Fruit fly (Drosophila melanogaster) whole organism, prepupa: ENCODE results near the gene sip3.

ENCODE experiments used
- Blimp-1 ChIP-seq: fragments of 200-800 bp; sonication (Bioruptor generic); optimal IDR thresholded peaks from 3 replicates; lab custom pipeline; 2017; ENCODE audit warnings: missing biosample characterization, missing genetic modification characterization, mild to moderate bottlenecking, moderate library complexity, missing genetic modification reagents
- CG10631 ChIP-seq: fragments of 200-800 bp; sonication (Bioruptor generic); optimal IDR thresholded peaks from 2 replicates; lab custom pipeline; 2016; ENCODE audit warnings: missing biosample characterization, missing genetic modification characterization
- CG10669 ChIP-seq: fragments of 200-800 bp; sonication (Bioruptor generic); optimal IDR thresholded peaks from 3 replicates; lab custom pipeline; 2018; ENCODE audit warnings: missing biosample characterization, mild to moderate bottlenecking, missing genetic modification characterization, moderate library complexity
- CG11294 ChIP-seq: fragments of 200-800 bp; sonication (Bioruptor generic); IDR thresholded peaks from 2 replicates; pipeline ENCODE4 v1.3.6; 2022; ENCODE audit warnings: missing biosample characterization, missing genetic modification characterization
- CG11762 ChIP-seq: fragments of 200-800 bp; sonication (Bioruptor generic); optimal IDR thresholded peaks from 3 replicates; lab custom pipeline; 2016; ENCODE audit warnings: missing biosample characterization, missing genetic modification characterization; ENCODE audit not compliant: insufficient read depth
- CG11902 ChIP-seq: fragments of 200-800 bp; sonication (Bioruptor generic); optimal IDR thresholded peaks from 3 replicates; lab custom pipeline; 2016; ENCODE audit warnings: missing biosample characterization, missing genetic modification characterization
- CG15336 ChIP-seq: fragments of 200-800 bp; sonication (Bioruptor generic); IDR thresholded peaks from 2 replicates; pipeline ENCODE4 v1.3.6; 2022; ENCODE audit warnings: missing biosample characterization, missing genetic modification characterization
- CG1621 ChIP-seq: fragments of 200-800 bp; sonication (Bioruptor generic); optimal IDR thresholded peaks from 3 replicates; lab custom pipeline; 2018; ENCODE audit warnings: missing biosample characterization, mild to moderate bottlenecking, missing genetic modification characterization
- CG16779 ChIP-seq: fragments of 200-800 bp; sonication (Bioruptor generic); optimal IDR thresholded peaks from 3 replicates; lab custom pipeline; 2017; ENCODE audit warnings: missing biosample characterization, mild to moderate bottlenecking, missing genetic modification characterization
- CG3032 ChIP-seq: fragments of 200-800 bp; optimal IDR thresholded peaks from 2 replicates; lab custom pipeline; 2019; ENCODE audit warnings: missing biosample characterization, mild to moderate bottlenecking, missing genetic modification characterization, moderate library complexity
- CG32006 ChIP-seq: fragments of 200-800 bp; sonication (Bioruptor generic); optimal IDR thresholded peaks from 3 replicates; lab custom pipeline; 2017; ENCODE audit warnings: missing biosample characterization, mild to moderate bottlenecking, missing genetic modification characterization
- CG34406 ChIP-seq: fragments of 200-800 bp; sonication (Bioruptor generic); optimal IDR thresholded peaks from 3 replicates; lab custom pipeline; 2016; ENCODE audit warnings: missing biosample characterization, missing genetic modification characterization
- CG3919 ChIP-seq: fragments of 200-800 bp; sonication (Bioruptor generic); optimal IDR thresholded peaks from 3 replicates; lab custom pipeline; 2016; ENCODE audit warnings: missing biosample characterization, missing genetic modification characterization
- CG4318 ChIP-seq: fragments of 200-800 bp; sonication (Bioruptor generic); optimal IDR thresholded peaks from 3 replicates; lab custom pipeline; 2017; ENCODE audit warnings: missing biosample characterization, mild to moderate bottlenecking, missing genetic modification characterization
- CG6163 ChIP-seq: fragments of 200-800 bp; sonication (Bioruptor generic); IDR thresholded peaks from 3 replicates; pipeline ENCODE4 v1.3.6; 2022; ENCODE audit warnings: missing biosample characterization, missing genetic modification characterization
- CG6792 ChIP-seq: fragments of 200-800 bp; sonication (Bioruptor generic); optimal IDR thresholded peaks from 3 replicates; lab custom pipeline; 2016; ENCODE audit warnings: missing biosample characterization, missing genetic modification characterization
- CG6808 ChIP-seq: fragments of 200-800 bp; sonication (Bioruptor generic); optimal IDR thresholded peaks from 3 replicates; lab custom pipeline; 2017; ENCODE audit warnings: missing biosample characterization, missing genetic modification characterization, mild to moderate bottlenecking, moderate library complexity, missing genetic modification reagents
- CG7368 ChIP-seq: fragments of 200-800 bp; sonication (Bioruptor generic); optimal IDR thresholded peaks from 3 replicates; lab custom pipeline; 2016; ENCODE audit warnings: missing biosample characterization, missing genetic modification characterization
- CG8119 ChIP-seq: fragments of 200-800 bp; sonication (Bioruptor generic); IDR thresholded peaks from 3 replicates; pipeline ENCODE4 v1.3.6; 2022; ENCODE audit warnings: missing biosample characterization, missing genetic modification characterization
- CG8319 ChIP-seq: fragments of 200-800 bp; sonication (Bioruptor generic); optimal IDR thresholded peaks from 3 replicates; lab custom pipeline; 2016; ENCODE audit warnings: missing biosample characterization, missing genetic modification characterization
- CG8632 ChIP-seq: fragments of 200-800 bp; sonication (Bioruptor generic); optimal IDR thresholded peaks from 3 replicates; lab custom pipeline; 2016; ENCODE audit warnings: missing biosample characterization, missing genetic modification characterization
- CG9139 ChIP-seq: fragments of 200-800 bp; sonication (Bioruptor generic); optimal IDR thresholded peaks from 3 replicates; lab custom pipeline; 2017; ENCODE audit warnings: missing biosample characterization, mild to moderate bottlenecking, missing genetic modification characterization
- Eip78C ChIP-seq: fragments of 200-800 bp; sonication (Bioruptor generic); peaks from one replicate; lab custom pipeline; 2016; ENCODE audit warnings: missing biosample characterization, missing genetic modification characterization
- Eip93F ChIP-seq: fragments of 200-800 bp; sonication (Bioruptor generic); optimal IDR thresholded peaks from 2 replicates; lab custom pipeline; 2016; ENCODE audit warnings: missing biosample characterization, mild to moderate bottlenecking, missing genetic modification characterization
- Ets96B ChIP-seq: fragments of 200-800 bp; optimal IDR thresholded peaks from 2 replicates; lab custom pipeline; 2019; ENCODE audit warnings: missing biosample characterization, mild to moderate bottlenecking, missing genetic modification characterization, moderate library complexity
- Gug ChIP-seq: fragments of 200-800 bp; sonication (Bioruptor generic); IDR thresholded peaks from 2 replicates; pipeline ENCODE4 v1.3.6; 2022; ENCODE audit warnings: missing biosample characterization, missing genetic modification characterization
- Hr38 ChIP-seq: sonication (Bioruptor generic); optimal IDR thresholded peaks from 2 replicates; lab custom pipeline; 2016; ENCODE audit warnings: missing biosample characterization, missing genetic modification characterization
- Hr39 ChIP-seq: fragments of 200-800 bp; sonication (Bioruptor generic); optimal IDR thresholded peaks from 2 replicates; lab custom pipeline; 2016; ENCODE audit warnings: missing biosample characterization, missing genetic modification characterization
- Hr4 ChIP-seq: fragments of 200-800 bp; sonication (Bioruptor generic); optimal IDR thresholded peaks from 3 replicates; lab custom pipeline; 2016; ENCODE audit warnings: missing biosample characterization, missing genetic modification characterization
- Lpt ChIP-seq: fragments of 200-800 bp; sonication (Bioruptor generic); optimal IDR thresholded peaks from 3 replicates; lab custom pipeline; 2016; ENCODE audit warnings: missing biosample characterization, missing genetic modification characterization
- OdsH ChIP-seq: fragments of 200-800 bp; sonication (Bioruptor generic); optimal IDR thresholded peaks from 3 replicates; lab custom pipeline; 2016; ENCODE audit warnings: missing biosample characterization, missing genetic modification characterization
- Sox102F ChIP-seq: fragments of 200-800 bp; sonication (Bioruptor generic); optimal IDR thresholded peaks from 2 replicates; lab custom pipeline; 2016; ENCODE audit warnings: missing biosample characterization, mild to moderate bottlenecking, missing genetic modification characterization
- cyc ChIP-seq: fragments of 200-800 bp; sonication (Bioruptor generic); optimal IDR thresholded peaks from 3 replicates; lab custom pipeline; 2016; ENCODE audit warnings: missing biosample characterization, missing genetic modification characterization
- dsx ChIP-seq: fragments of 200-800 bp; optimal IDR thresholded peaks from 3 replicates; lab custom pipeline; 2019; ENCODE audit warnings: missing biosample characterization, mild to moderate bottlenecking, missing genetic modification characterization, moderate library complexity; ENCODE audit not compliant: poor library complexity, severe bottlenecking
- eg ChIP-seq: fragments of 200-800 bp; sonication (Bioruptor generic); IDR thresholded peaks from 3 replicates; pipeline ENCODE4 v1.3.6; 2022; ENCODE audit warnings: missing biosample characterization, missing genetic modification characterization
- esn ChIP-seq: fragments of 200-800 bp; sonication (Bioruptor generic); optimal IDR thresholded peaks from 2 replicates; lab custom pipeline; 2016; ENCODE audit warnings: missing biosample characterization, mild to moderate bottlenecking, missing genetic modification characterization, moderate library complexity
- fd59A ChIP-seq: fragments of 200-800 bp; sonication (Bioruptor generic); optimal IDR thresholded peaks from 2 replicates; lab custom pipeline; 2017; ENCODE audit warnings: missing biosample characterization, mild to moderate bottlenecking, missing genetic modification characterization, missing genetic modification reagents
- fd85E ChIP-seq: fragments of 200-800 bp; sonication (Bioruptor generic); optimal IDR thresholded peaks from 3 replicates; lab custom pipeline; 2016; ENCODE audit warnings: missing biosample characterization, missing genetic modification characterization
- fkh ChIP-seq: fragments of 200-800 bp; sonication (Bioruptor generic); optimal IDR thresholded peaks from 3 replicates; lab custom pipeline; 2017; ENCODE audit warnings: missing biosample characterization, mild to moderate bottlenecking, missing genetic modification characterization, moderate library complexity
- lz ChIP-seq: fragments of 200-800 bp; sonication (Bioruptor generic); optimal IDR thresholded peaks from 3 replicates; lab custom pipeline; 2016; ENCODE audit warnings: missing biosample characterization, missing genetic modification characterization
- pdm3 ChIP-seq: fragments of 200-800 bp; sonication (Bioruptor generic); optimal IDR thresholded peaks from 3 replicates; lab custom pipeline; 2016; ENCODE audit warnings: missing biosample characterization, missing genetic modification characterization
- salr ChIP-seq, 2 experiments: fragments of 200-800 bp; sonication (Bioruptor generic); optimal IDR thresholded peaks; 3 replicates each; lab custom pipeline; 2016 to 2018; ENCODE audit warnings: missing biosample characterization in 2 of 2, missing genetic modification characterization in 2 of 2, mild to moderate bottlenecking in 1 of 2
- spab ChIP-seq: fragments of 200-800 bp; sonication (Bioruptor generic); optimal IDR thresholded peaks from 2 replicates; lab custom pipeline; 2017; ENCODE audit warnings: missing biosample characterization, mild to moderate bottlenecking, missing genetic modification characterization, missing genetic modification reagents
- svp ChIP-seq: fragments of 200-800 bp; sonication (Bioruptor generic); peaks from one replicate; lab custom pipeline; 2016; ENCODE audit warnings: missing biosample characterization, missing genetic modification characterization
- topi ChIP-seq: fragments of 200-800 bp; sonication (Bioruptor generic); optimal IDR thresholded peaks from 3 replicates; lab custom pipeline; 2016; ENCODE audit warnings: missing biosample characterization, missing genetic modification characterization
- vri ChIP-seq: fragments of 200-800 bp; sonication (Bioruptor generic); optimal IDR thresholded peaks from 3 replicates; lab custom pipeline; 2016; ENCODE audit warnings: missing biosample characterization, mild to moderate bottlenecking, missing genetic modification characterization

sip3 gene

dm6 chr3R:31724580-31725320 is 47.3 kb upstream of the sip3 start (continued):
- TF ChIP-seq Sox102F (GFP tag; lab: Kevin White, UChicago) = peak; percentile 35
- TF ChIP-seq CG4318 (GFP tag; lab: Kevin White, UChicago) = no peak
- no peak for TF ChIP-seq Hr4
- TF ChIP-seq CG32006 (GFP tag; lab: Kevin White, UChicago) = no peak
- TF ChIP-seq CG11762 (GFP tag; lab: Kevin White, UChicago) = no peak
- no peak for TF ChIP-seq CG3032 (tag; lab: Kevin White, UChicago)
- no peak for TF ChIP-seq Ets96B
- no peak for TF ChIP-seq Lpt (GFP tag; lab: Kevin White, UChicago)
- peak; percentile 42 for TF ChIP-seq CG3919 (GFP tag; lab: Kevin White, UChicago)
- TF ChIP-seq CG6808 (GFP tag; lab: Kevin White, UChicago) = peak; percentile 40
- peak; percentile 48 for TF ChIP-seq CG16779 (tag; lab: Kevin White, UChicago)
- TF ChIP-seq CG6792 (GFP tag; lab: Kevin White, UChicago) = no peak
- peak; percentile 85 for TF ChIP-seq svp (GFP tag; lab: Kevin White, UChicago)

DNA sequence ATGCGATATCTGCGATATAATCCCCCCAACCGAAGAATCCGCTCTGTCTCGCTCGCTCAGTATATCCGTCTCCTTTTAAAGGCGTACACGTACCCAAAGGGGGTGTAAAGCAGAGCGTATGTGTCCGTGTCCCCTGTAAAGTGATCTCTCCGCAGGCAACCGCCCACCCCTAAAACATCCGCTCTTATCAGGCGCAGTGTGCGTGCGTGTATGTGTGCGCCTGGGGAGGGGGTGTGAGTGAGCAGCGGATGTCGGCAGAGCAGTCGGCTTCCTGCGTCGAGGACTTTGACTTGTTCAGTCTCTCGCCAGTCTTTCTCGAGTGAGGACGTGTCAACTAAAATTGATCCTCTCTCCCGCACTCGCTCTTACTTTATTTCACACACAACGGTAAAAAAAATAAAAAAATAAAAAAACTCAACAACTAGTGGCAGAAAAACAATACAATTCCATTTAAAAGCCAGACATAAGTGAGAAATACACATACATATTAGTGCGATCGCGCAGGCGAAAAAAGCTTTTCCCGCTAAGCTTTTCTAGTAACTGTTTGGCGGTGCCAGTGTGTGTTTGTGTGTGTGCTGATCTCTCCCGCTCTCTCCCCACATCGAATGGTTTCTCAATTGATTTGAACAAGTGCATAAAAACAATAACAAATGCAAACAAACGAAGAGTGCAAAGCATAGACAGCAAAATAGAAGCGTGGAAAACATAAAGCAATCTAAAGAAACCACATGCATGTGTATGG is 46.4 kb upstream of the sip3 start:
- peak; percentile 2 for TF ChIP-seq fd59A (GFP tag; lab: Kevin White, UChicago)
- no peak for TF ChIP-seq CG7368 (GFP tag; lab: Kevin White, UChicago)
- no peak for TF ChIP-seq Eip93F (GFP tag; lab: Kevin White, UChicago)
- TF ChIP-seq fd85E = no peak
- no peak for TF ChIP-seq CG11902 (GFP tag; lab: Kevin White, UChicago)
- no peak for TF ChIP-seq Ets96B
- no peak for TF ChIP-seq pdm3 (GFP tag; lab: Kevin White, UChicago)
- no peak for TF ChIP-seq cyc (GFP tag; lab: Kevin White, UChicago)
- TF ChIP-seq esn (GFP tag; lab: Kevin White, UChicago) = peak; percentile 1
- no peak for TF ChIP-seq Hr39
- TF ChIP-seq CG6808 (GFP tag; lab: Kevin White, UChicago) = peak; percentile 79
- TF ChIP-seq CG6163 (GFP tag; lab: Robert Waterston, UW) = peak; percentile 68; the same call in 2 of the 3 replicates
- no peak for TF ChIP-seq CG11762 (GFP tag; lab: Kevin White, UChicago)
- no peak for TF ChIP-seq OdsH (GFP tag; lab: Kevin White, UChicago)
- TF ChIP-seq Eip78C (GFP tag; lab: Kevin White, UChicago) = peak; percentile 44
- TF ChIP-seq eg (GFP tag; lab: Robert Waterston, UW) = no peak; the same call in 2 of the 3 replicates
- peak; percentile 10 for TF ChIP-seq lz
- TF ChIP-seq Hr38 (GFP tag; lab: Kevin White, UChicago) = no peak
- no peak for TF ChIP-seq topi (GFP tag; lab: Kevin White, UChicago)
- peak; percentile 41; the same call in 1 of the 2 replicates for TF ChIP-seq CG15336 (GFP tag; lab: Robert Waterston, UW)
- TF ChIP-seq CG11294 (GFP tag; lab: Robert Waterston, UW) = no peak
- TF ChIP-seq spab = peak; percentile 46
- TF ChIP-seq salr (GFP tag; optimal IDR thresholded peaks at IDR 0.05; lab: Kevin White, UChicago) = peak in 1 of 2 experiments; percentile 40
- TF ChIP-seq svp (GFP tag; lab: Kevin White, UChicago) = peak; percentile 79
- peak; percentile 24 for TF ChIP-seq CG10669 (GFP tag; lab: Kevin White, UChicago)
- no peak for TF ChIP-seq Gug (GFP tag; lab: Robert Waterston, UW)
- peak; percentile 29 for TF ChIP-seq Blimp-1
- no peak for TF ChIP-seq CG4318 (GFP tag; lab: Kevin White, UChicago)
- peak; percentile 11 for TF ChIP-seq vri
- peak; percentile 37 for TF ChIP-seq dsx (GFP tag; lab: Kevin White, UChicago)
- TF ChIP-seq CG34406 (GFP tag; lab: Kevin White, UChicago) = no peak
- TF ChIP-seq CG6792 (GFP tag; lab: Kevin White, UChicago) = peak; percentile 16
- no peak for TF ChIP-seq CG8632 (GFP tag; lab: Kevin White, UChicago)
- peak; percentile 87 for TF ChIP-seq CG9139 (GFP tag; lab: Kevin White, UChicago)
- no peak for TF ChIP-seq CG8319 (GFP tag; lab: Kevin White, UChicago)
- no peak for TF ChIP-seq CG10631 (GFP tag; lab: Kevin White, UChicago)
- TF ChIP-seq CG1621 (tag; lab: Kevin White, UChicago) = peak; percentile 84
- TF ChIP-seq CG8119 (GFP tag; lab: Robert Waterston, UW) = peak; percentile 45; the same call in 1 of the 3 replicates
- TF ChIP-seq fkh (GFP tag; lab: Kevin White, UChicago) = peak; percentile 56
